Worm (Caenorhabditis elegans): ENCODE data around the gene vab-8.

- TF ChIP-seq ZK546.5 (tag; optimal IDR thresholded peaks at IDR 0.05): no peak
- no peak for TF ChIP-seq egl-27 (tag; optimal IDR thresholded peaks at IDR 0.05)
- no peak for TF ChIP-seq elt-1 (tag; optimal IDR thresholded peaks at IDR 0.05)
- no peak for TF ChIP-seq ama-1 (optimal IDR thresholded peaks at IDR 0.05)
- no peak for TF ChIP-seq nhr-10 (tag; optimal IDR thresholded peaks at IDR 0.05)
- no peak for TF ChIP-seq unc-39 (tag; optimal IDR thresholded peaks at IDR 0.05)
- no peak for TF ChIP-seq blmp-1 (tag; optimal IDR thresholded peaks at IDR 0.05; ENCODE audit: insufficient read depth)
- no peak for TF ChIP-seq elt-3 (tag; optimal IDR thresholded peaks at IDR 0.05)
- no peak for TF ChIP-seq nhr-21 (tag; optimal IDR thresholded peaks at IDR 0.05)
- TF ChIP-seq ceh-82 (tag; optimal IDR thresholded peaks at IDR 0.05): no peak
- TF ChIP-seq Y55F3AM.14 (GFP tag; optimal IDR thresholded peaks at IDR 0.05): no peak
- TF ChIP-seq nhr-237 (tag; optimal IDR thresholded peaks at IDR 0.05): no peak
These were observed 4.4 kb upstream of the vab-8 start for ce11 chrV:12208678-12209077.
